Worm (Caenorhabditis elegans) whole organism, L4 larva: ENCODE measurements around the gene nol-10.

ENCODE experiments used
- ZK337.2 ChIP-seq: fragments of 200-800 bp; sonication (Bioruptor generic); IDR thresholded peaks from 2 replicates; pipeline ENCODE4 v1.3.6; 2022; ENCODE audit warnings: missing genetic modification reagents, missing genetic modification characterization, missing compliant biosample characterization
- ceh-28 ChIP-seq: fragments of 150-350 bp; optimal IDR thresholded peaks from 2 replicates; lab custom pipeline; 2014; ENCODE audit warnings: missing biosample characterization, missing genetic modification reagents, missing genetic modification characterization
- dve-1 ChIP-seq: sonication (generic microtip); optimal IDR thresholded peaks from 2 replicates; lab custom pipeline; 2017; ENCODE audit warnings: antibody characterized with exemption, mild to moderate bottlenecking, missing genetic modification characterization, missing compliant biosample characterization; ENCODE audit not compliant: insufficient read depth
- egl-27 ChIP-seq: sonication (generic microtip); optimal IDR thresholded peaks from 3 replicates; lab custom pipeline; 2017; ENCODE audit warnings: missing biosample characterization, missing genetic modification reagents, missing genetic modification characterization
- fos-1 ChIP-seq: fragments of 150-350 bp; optimal IDR thresholded peaks from 2 replicates; lab custom pipeline; 2014; ENCODE audit warnings: missing biosample characterization, missing genetic modification characterization
- hmg-1.1 ChIP-seq: fragments of 200-800 bp; sonication (Bioruptor generic); IDR thresholded peaks from 2 replicates; pipeline ENCODE4 v1.3.6; 2022; ENCODE audit warnings: missing genetic modification reagents, missing genetic modification characterization, missing compliant biosample characterization
- lin-13 ChIP-seq: fragments of 150-350 bp; optimal IDR thresholded peaks from 2 replicates; lab custom pipeline; 2014; ENCODE audit warnings: missing biosample characterization, missing genetic modification reagents, missing genetic modification characterization
- mdl-1 ChIP-seq, 2 experiments: fragments of 150-350 bp in 1 of 2; sonication (generic microtip) in 1 of 2; optimal IDR thresholded peaks; 2 replicates each; lab custom pipeline; 2014 to 2017; ENCODE audit warnings: missing biosample characterization in 2 of 2, missing genetic modification characterization in 2 of 2
- mep-1 ChIP-seq: fragments of 150-350 bp; sonication (generic microtip); optimal IDR thresholded peaks from 3 replicates; lab custom pipeline; 2014; ENCODE audit warnings: missing biosample characterization, missing genetic modification characterization
- nhr-237 ChIP-seq: sonication (generic microtip); optimal IDR thresholded peaks from 2 replicates; lab custom pipeline; 2017; ENCODE audit warnings: missing biosample characterization, missing genetic modification characterization
- snpc-4 ChIP-seq: fragments of 150-350 bp; optimal IDR thresholded peaks from 2 replicates; lab custom pipeline; 2014; ENCODE audit warnings: missing biosample characterization, missing genetic modification characterization
- zag-1 ChIP-seq: fragments of 150-350 bp; optimal IDR thresholded peaks from 2 replicates; lab custom pipeline; 2014; ENCODE audit warnings: missing biosample characterization, missing genetic modification characterization
- zfp-3 ChIP-seq: fragments of 200-800 bp; sonication (Bioruptor generic); conservative IDR thresholded peaks from 2 replicates; pipeline ENCODE4 v1.3.6; 2022; ENCODE audit warnings: missing genetic modification reagents, missing genetic modification characterization, missing compliant biosample characterization
- ztf-11 ChIP-seq: fragments of 150-350 bp; optimal IDR thresholded peaks from 2 replicates; lab custom pipeline; 2014; ENCODE audit warnings: missing biosample characterization, missing genetic modification characterization

ce11 chrIV:7588631-7589030 lies 8.2 kb downstream of the nol-10 start, which contains the start of gene cla-1:
- TF ChIP-seq ZK337.2: no peak
- TF ChIP-seq snpc-4 (tag; lab: Kevin White, UChicago): no peak
- no peak for TF ChIP-seq hmg-1.1 (GFP tag; lab: Robert Waterston, UW)
- TF ChIP-seq dve-1 (tag; lab: Kevin White, UChicago): no peak
- no peak for TF ChIP-seq lin-13
- no peak for TF ChIP-seq mdl-1 (tag; optimal IDR thresholded peaks at IDR 0.05; lab: Kevin White, UChicago)
- no peak for TF ChIP-seq fos-1
- TF ChIP-seq mep-1 (tag; lab: Kevin White, UChicago): no peak
- no peak for TF ChIP-seq zag-1 (tag; lab: Kevin White, UChicago)
- TF ChIP-seq nhr-237 (tag; lab: Kevin White, UChicago): no peak
- no peak for TF ChIP-seq ceh-28 (tag; lab: Kevin White, UChicago)
- TF ChIP-seq egl-27 (tag; lab: Kevin White, UChicago): no peak
- no peak for TF ChIP-seq ztf-11 (tag; lab: Kevin White, UChicago)
- no peak for TF ChIP-seq zfp-3 (GFP tag; lab: Robert Waterston, UW)
